Fruit fly (Drosophila melanogaster): ENCODE data around the gene CG9641.

The CG9641 gene

dm6 chr2L:3012780-3013179, 36.1 kb upstream of the CG9641 start:
- peak; percentile 30 for TF ChIP-seq sv (GFP tag; optimal IDR thresholded peaks at IDR 0.05)
- TF ChIP-seq dmrt93B (GFP tag; optimal IDR thresholded peaks at IDR 0.05) = no peak
- no peak for TF ChIP-seq brk (GFP tag; optimal IDR thresholded peaks at IDR 0.05)
- peak; percentile 41 for TF ChIP-seq rgr (GFP tag; optimal IDR thresholded peaks at IDR 0.05)
- TF ChIP-seq jim (GFP tag; optimal IDR thresholded peaks at IDR 0.05) = no peak
- peak; percentile 22 for TF ChIP-seq OdsH (GFP tag; optimal IDR thresholded peaks at IDR 0.05)
- peak; percentile 16 for TF ChIP-seq HLH106 (tag; optimal IDR thresholded peaks at IDR 0.05)
- TF ChIP-seq h (GFP tag; optimal IDR thresholded peaks at IDR 0.05) = peak; percentile 49
- peak in 1 of 2 experiments; percentile 40 for TF ChIP-seq foxo (GFP tag; optimal IDR thresholded peaks at IDR 0.05)
- TF ChIP-seq ey (GFP tag; optimal IDR thresholded peaks at IDR 0.05) = peak; percentile 21
- peak; percentile 20 for TF ChIP-seq br (GFP tag; optimal IDR thresholded peaks at IDR 0.05)
- TF ChIP-seq Hr83 (GFP tag; optimal IDR thresholded peaks at IDR 0.05; ENCODE audit: poor library complexity, severe bottlenecking) = no peak
- TF ChIP-seq Abd-B (GFP tag; optimal IDR thresholded peaks at IDR 0.05) = no peak

DNA sequence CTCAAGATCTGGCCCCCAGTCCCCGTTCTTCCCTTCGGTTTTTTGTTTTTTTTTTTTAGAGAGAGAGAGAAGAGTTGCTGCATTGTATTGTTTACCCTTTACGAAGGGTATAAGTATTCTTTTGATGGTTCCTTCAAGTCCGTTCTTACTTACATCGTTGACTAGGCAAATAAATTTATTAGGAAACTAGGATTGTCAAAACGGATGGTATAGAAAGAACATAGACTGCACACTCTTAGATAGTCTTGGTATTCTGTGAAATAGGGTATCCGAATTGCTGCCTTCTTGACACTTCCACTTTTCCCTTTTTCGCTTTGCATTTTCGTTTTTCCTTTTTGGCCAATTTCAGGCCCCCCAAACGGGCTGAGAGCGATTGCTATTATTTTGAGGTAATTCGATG, 34.8 kb upstream of the CG9641 start:
- TF ChIP-seq woc (GFP tag; optimal IDR thresholded peaks at IDR 0.05) (peak; percentile 61), HLH106 (tag; optimal IDR thresholded peaks at IDR 0.05) (peak; percentile 69), rgr (GFP tag; optimal IDR thresholded peaks at IDR 0.05) (peak; percentile 71), Mio (GFP tag; optimal IDR thresholded peaks at IDR 0.05) (no peak), h (GFP tag; optimal IDR thresholded peaks at IDR 0.05) (peak; percentile 74), psq (GFP tag; optimal IDR thresholded peaks at IDR 0.05) (peak; percentile 68), Rel (GFP tag; optimal IDR thresholded peaks at IDR 0.05) (no peak), Rel (tag; optimal IDR thresholded peaks at IDR 0.05) (no peak), CrebA (GFP tag; optimal IDR thresholded peaks at IDR 0.05; ENCODE audit: borderline replicate concordance) (no peak), dsf (GFP tag; optimal IDR thresholded peaks at IDR 0.05; ENCODE audit: borderline replicate concordance) (no peak), pan (optimal IDR thresholded peaks at IDR 0.05) (no peak), jim (GFP tag; optimal IDR thresholded peaks at IDR 0.05) (peak; percentile 42), Hr83 (GFP tag; optimal IDR thresholded peaks at IDR 0.05; ENCODE audit: poor library complexity, severe bottlenecking) (no peak), dmrt93B (GFP tag; optimal IDR thresholded peaks at IDR 0.05) (peak; percentile 38), Jra (GFP tag; optimal IDR thresholded peaks at IDR 0.05) (no peak), sage (GFP tag; optimal IDR thresholded peaks at IDR 0.05) (no peak), fru (GFP tag; optimal IDR thresholded peaks at IDR 0.05) (peak; percentile 80), Dif (GFP tag; optimal IDR thresholded peaks at IDR 0.05; ENCODE audit: partially characterized antibody) (no peak), Abd-B (GFP tag; optimal IDR thresholded peaks at IDR 0.05) (no peak), OdsH (GFP tag; optimal IDR thresholded peaks at IDR 0.05) (peak; percentile 69), GATAd (GFP tag; optimal IDR thresholded peaks at IDR 0.05) (no peak), CG9705 (GFP tag; optimal IDR thresholded peaks at IDR 0.05) (no peak), lola (GFP tag; optimal IDR thresholded peaks at IDR 0.05) (no peak), Vsx2 (GFP tag; optimal IDR thresholded peaks at IDR 0.05; ENCODE audit: partially characterized antibody) (no peak), Sp1 (GFP tag; optimal IDR thresholded peaks at IDR 0.05) (peak; percentile 68), CG32264 (GFP tag; optimal IDR thresholded peaks at IDR 0.05) (peak; percentile 46), brk (GFP tag; optimal IDR thresholded peaks at IDR 0.05) (no peak), br (GFP tag; optimal IDR thresholded peaks at IDR 0.05) (peak; percentile 78), Hnf4 (GFP tag; optimal IDR thresholded peaks at IDR 0.05) (no peak), Dfd (GFP tag; optimal IDR thresholded peaks at IDR 0.05) (no peak), tai (GFP tag; optimal IDR thresholded peaks at IDR 0.05) (no peak), usp (GFP tag; optimal IDR thresholded peaks at IDR 0.05) (no peak), N (GFP tag; optimal IDR thresholded peaks at IDR 0.05) (no peak), sv (GFP tag; optimal IDR thresholded peaks at IDR 0.05) (no peak), foxo (GFP tag; optimal IDR thresholded peaks at IDR 0.05) (peak in 1 of 2 experiments; percentile 67), dl (GFP tag; optimal IDR thresholded peaks at IDR 0.05; ENCODE audit: insufficient read depth in 1 of 2, partially characterized antibody in 2 of 2) (no peak), Hr78 (GFP tag; optimal IDR thresholded peaks at IDR 0.05) (no peak), ey (GFP tag; optimal IDR thresholded peaks at IDR 0.05) (peak; percentile 66), Myc (optimal IDR thresholded peaks at IDR 0.05) (no peak)
